Worm (Caenorhabditis elegans): ENCODE results near the gene mogs-1.
A peak's percentile ranks its signal among the peaks of the same experiment; 100 is the strongest.

Gene mogs-1

DNA sequence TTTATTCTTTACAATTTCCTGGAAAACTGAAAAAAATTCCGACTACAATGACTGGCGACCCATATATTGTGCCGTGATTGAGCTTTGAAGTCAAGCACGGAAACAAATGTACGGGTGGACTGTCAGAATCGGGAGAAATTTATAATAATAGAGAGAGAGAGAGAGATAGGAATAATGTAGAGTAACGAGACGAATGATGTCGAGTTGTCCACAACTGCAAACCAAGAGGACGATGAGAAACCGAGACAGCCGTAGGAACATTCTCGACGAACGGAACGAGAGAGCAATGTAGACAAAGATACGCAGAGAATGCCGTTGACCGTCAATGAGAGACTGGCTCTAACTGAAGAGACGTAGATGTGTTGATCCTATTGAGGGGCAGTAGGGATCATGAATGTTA lies 5.8 kb upstream of the mogs-1 start (continued):
- peak; percentile 42 for TF ChIP-seq tlf-1 (GFP tag; optimal IDR thresholded peaks at IDR 0.05)
- peak; percentile 30 for TF ChIP-seq unc-62 (GFP tag; optimal IDR thresholded peaks at IDR 0.05)
- TF ChIP-seq ztf-22 (GFP tag; optimal IDR thresholded peaks at IDR 0.05) = peak; percentile 81
- TF ChIP-seq hlh-12 (tag; optimal IDR thresholded peaks at IDR 0.05) = no peak
- TF ChIP-seq cebp-1 (GFP tag; IDR thresholded peaks at IDR 0.05) = no peak
- TF ChIP-seq cebp-1 (tag; optimal IDR thresholded peaks at IDR 0.05) = peak; percentile 47
- no peak for TF ChIP-seq F57C9.4 (tag; optimal IDR thresholded peaks at IDR 0.05)
- no peak for TF ChIP-seq ccch-3 (GFP tag; optimal IDR thresholded peaks at IDR 0.05)
- TF ChIP-seq nhr-27 (tag; optimal IDR thresholded peaks at IDR 0.05) = no peak
- peak; percentile 41 for TF ChIP-seq ceh-27 (GFP tag; optimal IDR thresholded peaks at IDR 0.05)
- 0 out of 2 replicates have a peak, but pooled peaks have one; percentile 21 for TF ChIP-seq Y53G8AR.9 (GFP tag; conservative IDR thresholded peaks at IDR 0.05)
- no peak for TF ChIP-seq lin-26 (GFP tag; IDR thresholded peaks at IDR 0.05)
- TF ChIP-seq let-607 (tag; optimal IDR thresholded peaks at IDR 0.05) = peak; percentile 96 to 98
- TF ChIP-seq madf-10 (tag; optimal IDR thresholded peaks at IDR 0.05) = peak; percentile 67
- TF ChIP-seq Y95B8A.8 (GFP tag; IDR thresholded peaks at IDR 0.05) = no peak
- TF ChIP-seq Y56A3A.18 (GFP tag; IDR thresholded peaks at IDR 0.05) = 0 out of 2 replicates have a peak, but pooled peaks have one; percentile 28
- TF ChIP-seq ZK185.1 (tag; optimal IDR thresholded peaks at IDR 0.05; ENCODE audit: poor library complexity, severe bottlenecking) = peak; percentile 31
- peak; percentile 49; the same call in 1 of the 2 replicates for TF ChIP-seq dox-1 (GFP tag; IDR thresholded peaks at IDR 0.05)
- TF ChIP-seq F10E7.11 (tag; optimal IDR thresholded peaks at IDR 0.05) = no peak
- no peak for TF ChIP-seq F33H1.4 (GFP tag; IDR thresholded peaks at IDR 0.05)
- TF ChIP-seq tbp1 (GFP tag; optimal IDR thresholded peaks at IDR 0.05) = peak; percentile 49
- no peak for TF ChIP-seq xnd-1 (tag; optimal IDR thresholded peaks at IDR 0.05)

DNA sequence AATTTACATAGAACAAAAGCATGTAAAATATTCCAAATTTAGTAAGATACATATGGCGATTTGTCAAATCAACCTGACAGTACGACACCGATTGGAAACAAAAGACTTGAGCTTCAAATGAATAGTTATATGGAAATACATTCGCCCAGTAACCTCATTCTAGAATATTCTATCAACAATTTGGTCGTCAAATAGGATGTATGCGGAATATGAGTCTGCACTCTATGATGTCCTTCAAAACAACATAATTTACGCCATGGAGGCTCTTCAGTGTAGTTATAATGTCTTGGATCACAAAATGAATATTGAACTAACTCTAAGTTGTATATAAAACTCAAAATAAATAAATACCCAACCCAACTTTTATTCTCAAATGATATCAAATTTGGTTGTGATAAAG lies 4.9 kb upstream of the mogs-1 start:
- TF ChIP-seq nfya-2 (GFP tag; IDR thresholded peaks at IDR 0.05) (no peak), nfyb-1 (GFP tag; IDR thresholded peaks at IDR 0.05) (peak; percentile 74), nhr-179 (tag; optimal IDR thresholded peaks at IDR 0.05) (no peak), egrh-3 (GFP tag; IDR thresholded peaks at IDR 0.05) (no peak), madf-3 (GFP tag; IDR thresholded peaks at IDR 0.05) (0 out of 2 replicates have a peak, but pooled peaks have one; percentile 6), zfh-2 (GFP tag; conservative IDR thresholded peaks at IDR 0.05) (no peak), ceh-27 (GFP tag; optimal IDR thresholded peaks at IDR 0.05) (peak; percentile 17), hsf-1 (GFP tag; IDR thresholded peaks at IDR 0.05) (peak; percentile 13; the same call in 1 of the 2 replicates), ets-4 (GFP tag; optimal IDR thresholded peaks at IDR 0.05) (peak; percentile 29), F49E8.2 (tag; optimal IDR thresholded peaks at IDR 0.05; ENCODE audit: insufficient read depth) (no peak), repo-1 (tag; optimal IDR thresholded peaks at IDR 0.05) (no peak), hmg-1.2 (GFP tag; IDR thresholded peaks at IDR 0.05) (0 out of 2 replicates have a peak, but pooled peaks have one; percentile 5), egl-44 (GFP tag; IDR thresholded peaks at IDR 0.05) (no peak), B0019.2 (GFP tag; conservative IDR thresholded peaks at IDR 0.05) (no peak), lin-35 (GFP tag; optimal IDR thresholded peaks at IDR 0.05) (no peak), Y53F4B.3 (GFP tag; IDR thresholded peaks at IDR 0.05) (no peak), hmg-20 (GFP tag; IDR thresholded peaks at IDR 0.05) (no peak), mes-4 (tag; optimal IDR thresholded peaks at IDR 0.05) (no peak), Y67H2A.10 (GFP tag; conservative IDR thresholded peaks at IDR 0.05) (no peak), let-607 (tag; optimal IDR thresholded peaks at IDR 0.05) (no peak)

Data from whole organism, young adult.